Fruit fly (Drosophila melanogaster) whole organism, embryonic: Measurements from ENCODE around the gene Rh2.

Experiments
- ATbp ChIP-seq: fragments of 200-800 bp; sonication (Bioruptor generic); optimal IDR thresholded peaks from 2 replicates; lab custom pipeline; 2017; ENCODE audit warnings: missing biosample characterization, mild to moderate bottlenecking, missing genetic modification characterization, missing genetic modification reagents
- Adf1 ChIP-seq: fragments of 200-800 bp; sonication (Bioruptor generic); IDR thresholded peaks from 2 replicates; pipeline ENCODE4 v1.3.6; 2022; ENCODE audit warnings: missing biosample characterization, missing genetic modification characterization
- BtbVII ChIP-seq: fragments of 200-800 bp; sonication (Bioruptor generic); optimal IDR thresholded peaks from 3 replicates; lab custom pipeline; 2017; ENCODE audit warnings: missing biosample characterization, mild to moderate bottlenecking, missing genetic modification characterization
- CG10147 ChIP-seq: fragments of 200-800 bp; sonication (Bioruptor generic); optimal IDR thresholded peaks from 2 replicates; lab custom pipeline; 2019; ENCODE audit warnings: missing biosample characterization, mild to moderate bottlenecking, missing genetic modification characterization, moderate library complexity
- CG10462 ChIP-seq: fragments of 200-800 bp; sonication (Bioruptor generic); optimal IDR thresholded peaks from 2 replicates; lab custom pipeline; 2016; ENCODE audit warnings: missing biosample characterization, missing genetic modification characterization
- CG10565 ChIP-seq: fragments of 200-800 bp; sonication (Bioruptor generic); optimal IDR thresholded peaks from 3 replicates; lab custom pipeline; 2016; ENCODE audit warnings: missing biosample characterization, mild to moderate bottlenecking, missing genetic modification characterization
- CG11695 ChIP-seq: fragments of 200-800 bp; sonication (Bioruptor generic); IDR thresholded peaks from 3 replicates; pipeline ENCODE4 v1.3.6; 2022; ENCODE audit warnings: missing biosample characterization, missing genetic modification characterization
- CG12219 ChIP-seq: fragments of 200-800 bp; sonication (Bioruptor generic); optimal IDR thresholded peaks from 3 replicates; lab custom pipeline; 2018; ENCODE audit warnings: missing biosample characterization, mild to moderate bottlenecking, missing genetic modification characterization
- CG13287 ChIP-seq: fragments of 200-800 bp; sonication (Bioruptor generic); IDR thresholded peaks from 2 replicates; pipeline ENCODE4 v1.3.6; 2022; ENCODE audit warnings: missing biosample characterization, missing genetic modification characterization; ENCODE audit not compliant: partially characterized antibody
- CG1529 ChIP-seq: fragments of 200-800 bp; sonication (Bioruptor generic); optimal IDR thresholded peaks from 3 replicates; lab custom pipeline; 2018; ENCODE audit warnings: missing biosample characterization, missing genetic modification characterization
- CG16863 ChIP-seq: fragments of 200-800 bp; sonication (Bioruptor generic); optimal IDR thresholded peaks from 3 replicates; lab custom pipeline; 2016; ENCODE audit warnings: missing biosample characterization, missing genetic modification characterization
- CG2202 ChIP-seq: fragments of 200-800 bp; sonication (Bioruptor generic); optimal IDR thresholded peaks from 2 replicates; lab custom pipeline; 2018; ENCODE audit warnings: missing biosample characterization, mild to moderate bottlenecking, missing genetic modification characterization
- CG2678 ChIP-seq: fragments of 200-800 bp; sonication (Bioruptor generic); optimal IDR thresholded peaks from 3 replicates; lab custom pipeline; 2019; ENCODE audit warnings: missing biosample characterization, mild to moderate bottlenecking, missing genetic modification characterization, moderate library complexity
- CG3281 ChIP-seq: fragments of 200-800 bp; sonication (Bioruptor generic); optimal IDR thresholded peaks from 3 replicates; lab custom pipeline; 2017; ENCODE audit warnings: missing biosample characterization, mild to moderate bottlenecking, missing genetic modification characterization
- CG7786 ChIP-seq: fragments of 200-800 bp; sonication (Bioruptor generic); optimal IDR thresholded peaks from 2 replicates; lab custom pipeline; 2016; ENCODE audit warnings: missing biosample characterization, missing genetic modification characterization
- CG8290 ChIP-seq, 3 experiments: fragments of 200-800 bp; sonication (Bioruptor generic); optimal IDR thresholded peaks; 2 replicates each; lab custom pipeline; 2016 to 2019; ENCODE audit warnings: missing biosample characterization in 3 of 3, missing genetic modification characterization in 3 of 3, mild to moderate bottlenecking in 2 of 3, moderate library complexity in 1 of 3
- CG8359 ChIP-seq: fragments of 200-800 bp; sonication (Bioruptor generic); optimal IDR thresholded peaks from 2 replicates; lab custom pipeline; 2017; ENCODE audit warnings: missing biosample characterization, mild to moderate bottlenecking, missing genetic modification characterization, borderline replicate concordance
- CG9437 ChIP-seq: fragments of 200-800 bp; sonication (Bioruptor generic); optimal IDR thresholded peaks from 2 replicates; lab custom pipeline; 2018; ENCODE audit warnings: missing biosample characterization, mild to moderate bottlenecking, missing genetic modification characterization
- Chrac-16 ChIP-seq: fragments of 200-800 bp; sonication (Bioruptor generic); optimal IDR thresholded peaks from 3 replicates; lab custom pipeline; 2016; ENCODE audit warnings: missing biosample characterization, missing genetic modification characterization
- Dek ChIP-seq: fragments of 200-800 bp; sonication (Bioruptor generic); optimal IDR thresholded peaks from 3 replicates; lab custom pipeline; 2019; ENCODE audit warnings: missing biosample characterization, mild to moderate bottlenecking, missing genetic modification characterization, moderate library complexity
- Dip2 ChIP-seq: fragments of 200-800 bp; sonication (Bioruptor generic); IDR thresholded peaks from 2 replicates; pipeline ENCODE4 v1.3.6; 2022; ENCODE audit warnings: missing biosample characterization, missing genetic modification characterization
- Dp ChIP-seq: fragments of 200-800 bp; sonication (Bioruptor generic); optimal IDR thresholded peaks from 2 replicates; lab custom pipeline; 2018; ENCODE audit warnings: missing biosample characterization, mild to moderate bottlenecking, missing genetic modification characterization, moderate library complexity
- H15 ChIP-seq: fragments of 200-800 bp; sonication (Bioruptor generic); IDR thresholded peaks from 3 replicates; pipeline ENCODE4 v1.3.6; 2022; ENCODE audit warnings: missing biosample characterization, missing genetic modification characterization
- Hsf ChIP-seq: fragments of 200-800 bp; sonication (Bioruptor generic); optimal IDR thresholded peaks from 3 replicates; lab custom pipeline; 2016; ENCODE audit warnings: missing biosample characterization, missing genetic modification characterization
- Lhr ChIP-seq: fragments of 200-800 bp; sonication (Bioruptor generic); optimal IDR thresholded peaks from 3 replicates; lab custom pipeline; 2017; ENCODE audit warnings: mild to moderate bottlenecking, missing biosample characterization, missing genetic modification reagents, missing genetic modification characterization
- Mad ChIP-seq: fragments of 200-800 bp; sonication (Bioruptor generic); optimal IDR thresholded peaks from 2 replicates; lab custom pipeline; 2016; ENCODE audit warnings: missing biosample characterization, missing genetic modification characterization
- Meics ChIP-seq: fragments of 200-800 bp; sonication (Bioruptor generic); optimal IDR thresholded peaks from 2 replicates; lab custom pipeline; 2017; ENCODE audit warnings: missing biosample characterization, mild to moderate bottlenecking, missing genetic modification characterization
- Nf-YA ChIP-seq: fragments of 200-800 bp; sonication (Bioruptor generic); IDR thresholded peaks from 2 replicates; pipeline ENCODE4 v1.3.6; 2022; ENCODE audit warnings: missing biosample characterization, missing genetic modification characterization
- Sry-δ ChIP-seq: fragments of 200-800 bp; sonication (Bioruptor generic); optimal IDR thresholded peaks from 2 replicates; lab custom pipeline; 2016; ENCODE audit warnings: missing biosample characterization, missing genetic modification characterization
- Trl ChIP-seq, 3 experiments: fragments of >200 bp in 2 of 3; fragments of 200-800 bp in 1 of 3; sonication (Bioruptor generic) in 1 of 3; optimal IDR thresholded peaks; 2 replicates in 1 of 3; 3 replicates in 2 of 3; lab custom pipeline; 2016 to 2017; ENCODE audit warnings: missing biosample characterization in 1 of 3, missing genetic modification characterization in 1 of 3
- abd-A ChIP-seq: fragments of 200-800 bp; sonication (Bioruptor generic); optimal IDR thresholded peaks from 3 replicates; lab custom pipeline; 2019; ENCODE audit warnings: missing biosample characterization, mild to moderate bottlenecking, missing genetic modification characterization, moderate library complexity
- caup ChIP-seq: fragments of 200-800 bp; sonication (Bioruptor generic); optimal IDR thresholded peaks from 3 replicates; lab custom pipeline; 2017; ENCODE audit warnings: missing biosample characterization, mild to moderate bottlenecking, missing genetic modification characterization, moderate library complexity; ENCODE audit not compliant: severe bottlenecking
- cwo ChIP-seq: fragments of 200-800 bp; sonication (Bioruptor generic); optimal IDR thresholded peaks from 3 replicates; lab custom pipeline; 2017; ENCODE audit warnings: missing biosample characterization, missing genetic modification characterization, mild to moderate bottlenecking, moderate library complexity, missing genetic modification reagents
- da ChIP-seq: fragments of 200-800 bp; sonication (Bioruptor generic); optimal IDR thresholded peaks from 2 replicates; lab custom pipeline; 2016; ENCODE audit warnings: missing biosample characterization, missing genetic modification characterization
- disco-r ChIP-seq: fragments of 200-800 bp; sonication (Bioruptor generic); optimal IDR thresholded peaks from 2 replicates; lab custom pipeline; 2016; ENCODE audit warnings: missing biosample characterization, missing genetic modification characterization
- eve ChIP-seq, 2 experiments: fragments of >200 bp; optimal IDR thresholded peaks; 2 replicates each; lab custom pipeline; 2017; ENCODE audit warnings: missing biosample characterization in 2 of 2, missing genetic modification characterization in 2 of 2
- ewg ChIP-seq: fragments of 200-800 bp; sonication (Bioruptor generic); optimal IDR thresholded peaks from 3 replicates; lab custom pipeline; 2017; ENCODE audit warnings: mild to moderate bottlenecking, missing biosample characterization, missing genetic modification reagents, missing genetic modification characterization
- gcm ChIP-seq: fragments of 200-800 bp; sonication (Bioruptor generic); optimal IDR thresholded peaks from 2 replicates; lab custom pipeline; 2019; ENCODE audit warnings: missing biosample characterization, mild to moderate bottlenecking, missing genetic modification characterization, moderate library complexity
- gro ChIP-seq: fragments of 200-800 bp; sonication (Bioruptor generic); optimal IDR thresholded peaks from 2 replicates; lab custom pipeline; 2016; ENCODE audit warnings: missing biosample characterization, missing genetic modification characterization
- insv ChIP-seq, 2 experiments: fragments of 200-800 bp; sonication (Bioruptor generic); optimal IDR thresholded peaks; 3 replicates each; lab custom pipeline; 2016 to 2018; ENCODE audit warnings: missing biosample characterization in 2 of 2, missing genetic modification characterization in 2 of 2
- lab ChIP-seq: fragments of 200-800 bp; sonication (Bioruptor generic); optimal IDR thresholded peaks from 3 replicates; lab custom pipeline; 2017; ENCODE audit warnings: missing biosample characterization, missing genetic modification characterization, mild to moderate bottlenecking, moderate library complexity, missing genetic modification reagents
- lbe ChIP-seq: fragments of 200-800 bp; sonication (Bioruptor generic); optimal IDR thresholded peaks from 2 replicates; lab custom pipeline; 2016; ENCODE audit warnings: missing biosample characterization, mild to moderate bottlenecking, missing genetic modification characterization
- lmd ChIP-seq: fragments of 200-800 bp; sonication (Bioruptor generic); IDR thresholded peaks from 2 replicates; pipeline ENCODE4 v1.3.6; 2022; ENCODE audit warnings: missing biosample characterization, missing genetic modification characterization
- nau ChIP-seq: fragments of 200-800 bp; sonication (Bioruptor generic); optimal IDR thresholded peaks from 3 replicates; lab custom pipeline; 2017; ENCODE audit warnings: missing biosample characterization, mild to moderate bottlenecking, missing genetic modification characterization, missing genetic modification reagents
- pho ChIP-seq: fragments of 200-800 bp; sonication (Bioruptor generic); optimal IDR thresholded peaks from 2 replicates; lab custom pipeline; 2016; ENCODE audit warnings: missing biosample characterization, missing genetic modification characterization
- repo ChIP-seq: fragments of 200-800 bp; sonication (Bioruptor generic); optimal IDR thresholded peaks from 2 replicates; lab custom pipeline; 2016; ENCODE audit warnings: missing biosample characterization, missing genetic modification characterization
- scrt ChIP-seq: fragments of 200-800 bp; sonication (Bioruptor generic); optimal IDR thresholded peaks from 2 replicates; lab custom pipeline; 2018; ENCODE audit warnings: missing biosample characterization, mild to moderate bottlenecking, missing genetic modification characterization, moderate library complexity
- sr ChIP-seq: fragments of 200-800 bp; sonication (Bioruptor generic); IDR thresholded peaks from 3 replicates; pipeline ENCODE4 v1.3.6; 2022; ENCODE audit warnings: missing biosample characterization, missing genetic modification characterization
- stwl ChIP-seq: fragments of 200-800 bp; sonication (Bioruptor generic); optimal IDR thresholded peaks from 3 replicates; lab custom pipeline; 2018; ENCODE audit warnings: missing biosample characterization, mild to moderate bottlenecking, missing genetic modification characterization, moderate library complexity

Gene Rh2

DNA sequence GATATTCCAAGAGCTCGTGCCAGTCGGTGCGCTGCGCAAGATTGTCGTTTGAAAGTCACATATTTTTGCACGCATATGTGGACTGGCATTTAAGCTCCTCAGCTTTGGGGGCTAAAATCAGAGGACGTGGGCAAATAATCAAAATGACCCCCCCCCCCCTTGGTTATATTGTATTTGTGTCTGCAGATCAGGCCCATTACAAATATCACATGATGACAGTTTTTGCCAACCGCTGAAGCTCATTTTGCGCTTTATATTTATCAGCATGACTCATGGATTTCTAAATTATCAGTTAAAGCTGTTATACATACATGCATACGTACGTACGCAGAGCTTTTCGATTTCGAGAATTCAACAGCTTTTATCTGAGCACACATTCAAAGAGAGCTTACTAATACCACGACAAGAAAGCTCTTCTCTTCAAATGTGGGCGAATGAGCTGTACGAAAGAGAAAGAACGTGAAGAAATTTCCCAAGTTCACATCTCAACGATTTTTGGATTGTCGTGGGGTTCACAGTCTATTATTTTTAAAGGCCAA is 17.6 kb downstream of the Rh2 start (continued):
- TF ChIP-seq pho (GFP tag; lab: Kevin White, UChicago) (no peak), Chrac-16 (GFP tag; lab: Kevin White, UChicago) (no peak), Adf1 (GFP tag; lab: Robert Waterston, UW) (peak; percentile 17; the same call in 1 of the 2 replicates), gcm (GFP tag; lab: Kevin White, UChicago) (peak; percentile 22), Mad (GFP tag; lab: Kevin White, UChicago) (no peak), CG8359 (no peak), caup (GFP tag; lab: Kevin White, UChicago) (peak; percentile 45), CG2678 (peak; percentile 45), H15 (GFP tag; lab: Robert Waterston, UW) (no peak), CG13287 (GFP tag; lab: Robert Waterston, UW) (peak; percentile 34; the same call in 1 of the 2 replicates), CG11695 (no peak), lab (GFP tag; lab: Kevin White, UChicago) (peak; percentile 77), lbe (GFP tag; lab: Kevin White, UChicago) (peak; percentile 73), gro (GFP tag; lab: Kevin White, UChicago) (peak; percentile 58), ewg (GFP tag; lab: Kevin White, UChicago) (no peak), BtbVII (GFP tag; lab: Kevin White, UChicago) (peak; percentile 27), insv (GFP tag; optimal IDR thresholded peaks at IDR 0.05; lab: Kevin White, UChicago) (no peak), Sry-δ (GFP tag; lab: Kevin White, UChicago) (peak; percentile 2), da (GFP tag; lab: Kevin White, UChicago) (no peak), CG10565 (GFP tag; lab: Kevin White, UChicago) (no peak), CG2202 (no peak), Dp (GFP tag; lab: Kevin White, UChicago) (no peak), Dip2 (no peak), CG1529 (GFP tag; lab: Kevin White, UChicago) (no peak), CG16863 (GFP tag; lab: Kevin White, UChicago) (no peak), disco-r (GFP tag; lab: Kevin White, UChicago) (no peak), CG3281 (GFP tag; lab: Kevin White, UChicago) (peak; percentile 38), Meics (GFP tag; lab: Kevin White, UChicago) (peak; percentile 17), cwo (GFP tag; lab: Kevin White, UChicago) (peak; percentile 96), CG7786 (GFP tag; lab: Kevin White, UChicago) (no peak), eve (GFP tag; optimal IDR thresholded peaks at IDR 0.05; lab: Kevin White, UChicago) (peak in 1 of 2 experiments; percentile 73), CG12219 (GFP tag; lab: Kevin White, UChicago) (no peak), Hsf (GFP tag; lab: Kevin White, UChicago) (no peak), CG10462 (no peak), sr (GFP tag; lab: Robert Waterston, UW) (no peak), repo (GFP tag; lab: Kevin White, UChicago) (no peak), nau (peak; percentile 9), lmd (GFP tag; lab: Robert Waterston, UW) (no peak), stwl (tag; lab: Kevin White, UChicago) (no peak), CG9437 (GFP tag; lab: Kevin White, UChicago) (no peak), ATbp (GFP tag; lab: Kevin White, UChicago) (no peak), scrt (peak; percentile 14), abd-A (tag; lab: Kevin White, UChicago) (peak; percentile 84), CG8290 (GFP tag; optimal IDR thresholded peaks at IDR 0.05; lab: Kevin White, UChicago) (no peak), CG8290 (tag; optimal IDR thresholded peaks at IDR 0.05; lab: Kevin White, UChicago) (peak in 1 of 2 experiments; percentile 25), Nf-YA (no peak), Lhr (GFP tag; lab: Kevin White, UChicago) (no peak), Dek (tag; lab: Kevin White, UChicago) (peak; percentile 25), CG10147 (GFP tag; lab: Kevin White, UChicago) (no peak), Trl (optimal IDR thresholded peaks at IDR 0.05; lab: Kevin White, UChicago) (peak; percentile 58 to 69), Trl (GFP tag; optimal IDR thresholded peaks at IDR 0.05; lab: Kevin White, UChicago) (no peak)
